Fruit fly (Drosophila melanogaster): ENCODE measurements around the gene Amnionless.

Amnionless gene

dm6 chr2L:277122-277671 lies 11.7 kb downstream of the Amnionless start, which contains the start of gene smo (continued):
- no peak for TF ChIP-seq pan (optimal IDR thresholded peaks at IDR 0.05)
- TF ChIP-seq pan (GFP tag; optimal IDR thresholded peaks at IDR 0.05 in 1 of 2, IDR thresholded peaks at IDR 0.05 in 1 of 2), result no peak
- TF ChIP-seq Opbp (GFP tag; IDR thresholded peaks at IDR 0.05; ENCODE audit: partially characterized antibody), result peak; percentile 81
- no peak for TF ChIP-seq CG5245 (GFP tag; optimal IDR thresholded peaks at IDR 0.05)
- no peak for TF ChIP-seq dmrt99B (tag; optimal IDR thresholded peaks at IDR 0.05)
- TF ChIP-seq CG1603 (tag; optimal IDR thresholded peaks at IDR 0.05), result peak; percentile 84
- TF ChIP-seq mld (GFP tag; IDR thresholded peaks at IDR 0.05; ENCODE audit: partially characterized antibody), result peak; percentile 61; the same call in 2 of the 3 replicates
- no peak for TF ChIP-seq CG5180 (GFP tag; optimal IDR thresholded peaks at IDR 0.05)
- TF ChIP-seq CG17186 (GFP tag; optimal IDR thresholded peaks at IDR 0.05), result peak; percentile 96
- peak; percentile 84 for TF ChIP-seq D (optimal IDR thresholded peaks at IDR 0.05)
- TF ChIP-seq D (GFP tag; optimal IDR thresholded peaks at IDR 0.05), result no peak
- TF ChIP-seq jigr1 (GFP tag; IDR thresholded peaks at IDR 0.05), result no peak
- TF ChIP-seq lbe (GFP tag; optimal IDR thresholded peaks at IDR 0.05), result no peak
- TF ChIP-seq CG12744 (GFP tag; optimal IDR thresholded peaks at IDR 0.05), result no peak
- no peak for TF ChIP-seq CG10565 (GFP tag; optimal IDR thresholded peaks at IDR 0.05)
- TF ChIP-seq CG12155 (GFP tag; optimal IDR thresholded peaks at IDR 0.05), result no peak
- TF ChIP-seq NC2β (GFP tag; optimal IDR thresholded peaks at IDR 0.05), result peak; percentile 56
- TF ChIP-seq CG14710 (tag; optimal IDR thresholded peaks at IDR 0.05), result peak; percentile 84
- no peak for TF ChIP-seq croc (GFP tag; conservative IDR thresholded peaks at IDR 0.05)
- no peak for TF ChIP-seq CG7987 (GFP tag; optimal IDR thresholded peaks at IDR 0.05)
- peak; percentile 55; the same call in 1 of the 2 replicates for TF ChIP-seq nerfin-2 (GFP tag; IDR thresholded peaks at IDR 0.05; ENCODE audit: partially characterized antibody)
- no peak for TF ChIP-seq Ravus (GFP tag; IDR thresholded peaks at IDR 0.05)
- peak; percentile 43 for TF ChIP-seq Hsf (GFP tag; optimal IDR thresholded peaks at IDR 0.05)
- TF ChIP-seq repo (GFP tag; optimal IDR thresholded peaks at IDR 0.05), result peak; percentile 42
- TF ChIP-seq cato (GFP tag; optimal IDR thresholded peaks at IDR 0.05; ENCODE audit: borderline replicate concordance), result no peak
- TF ChIP-seq CG11093 (GFP tag; IDR thresholded peaks at IDR 0.05), result no peak
- no peak for TF ChIP-seq CG10274 (GFP tag; optimal IDR thresholded peaks at IDR 0.05)
- TF ChIP-seq CG16815 (GFP tag; optimal IDR thresholded peaks at IDR 0.05), result no peak
- TF ChIP-seq Trl (optimal IDR thresholded peaks at IDR 0.05), result peak in 1 of 2 experiments; percentile 2
- peak; percentile 51 for TF ChIP-seq Trl (GFP tag; optimal IDR thresholded peaks at IDR 0.05)
- TF ChIP-seq CG4730 (GFP tag; IDR thresholded peaks at IDR 0.05), result no peak
- TF ChIP-seq zfh2 (GFP tag; optimal IDR thresholded peaks at IDR 0.05), result peak; percentile 34
- peak; percentile 14 for TF ChIP-seq nerfin-1 (tag; optimal IDR thresholded peaks at IDR 0.05)
- no peak for TF ChIP-seq Six4 (GFP tag; optimal IDR thresholded peaks at IDR 0.05)
- TF ChIP-seq odd (GFP tag; optimal IDR thresholded peaks at IDR 0.05), result no peak
- peak; percentile 16 for TF ChIP-seq CG7271 (tag; optimal IDR thresholded peaks at IDR 0.05)
- TF ChIP-seq Dip3 (GFP tag; optimal IDR thresholded peaks at IDR 0.05), result peak; percentile 36
- no peak for TF ChIP-seq al (GFP tag; IDR thresholded peaks at IDR 0.05)
- peak; percentile 60 for TF ChIP-seq lilli (GFP tag; optimal IDR thresholded peaks at IDR 0.05)
- no peak for TF ChIP-seq hth (optimal IDR thresholded peaks at IDR 0.05)
- TF ChIP-seq Nf-YA (GFP tag; IDR thresholded peaks at IDR 0.05), result no peak
- TF ChIP-seq CG7556 (GFP tag; optimal IDR thresholded peaks at IDR 0.05), result no peak
- TF ChIP-seq lola (GFP tag; optimal IDR thresholded peaks at IDR 0.05), result no peak
- TF ChIP-seq Pdp1 (GFP tag; optimal IDR thresholded peaks at IDR 0.05), result peak; percentile 40 to 66
- no peak for TF ChIP-seq CG14667 (GFP tag; IDR thresholded peaks at IDR 0.05)
- no peak for TF ChIP-seq Elba2 (GFP tag; optimal IDR thresholded peaks at IDR 0.05)
- no peak for TF ChIP-seq CG15479 (GFP tag; optimal IDR thresholded peaks at IDR 0.05)
- TF ChIP-seq CG16863 (GFP tag; optimal IDR thresholded peaks at IDR 0.05), result peak; percentile 96
- TF ChIP-seq abd-A (tag; optimal IDR thresholded peaks at IDR 0.05), result no peak
- no peak for TF ChIP-seq CG6175 (GFP tag; IDR thresholded peaks at IDR 0.05)
- TF ChIP-seq ssp (GFP tag; IDR thresholded peaks at IDR 0.05), result peak; percentile 35
